Fruit fly (Drosophila melanogaster) whole organism, embryonic: ENCODE measurements around the gene CG4972.

Source experiments
- CG10147 ChIP-seq: fragments of 200-800 bp; sonication (Bioruptor generic); optimal IDR thresholded peaks from 2 replicates; lab custom pipeline; 2019; ENCODE audit warnings: missing biosample characterization, mild to moderate bottlenecking, missing genetic modification characterization, moderate library complexity
- CG12659 ChIP-seq: fragments of 200-800 bp; sonication (Bioruptor generic); optimal IDR thresholded peaks from 3 replicates; lab custom pipeline; 2017; ENCODE audit warnings: mild to moderate bottlenecking, missing biosample characterization, missing genetic modification reagents, missing genetic modification characterization
- CG13424 ChIP-seq: fragments of 200-800 bp; sonication (Bioruptor generic); optimal IDR thresholded peaks from 2 replicates; lab custom pipeline; 2019; ENCODE audit warnings: missing biosample characterization, mild to moderate bottlenecking, missing genetic modification characterization, moderate library complexity
- CG14710 ChIP-seq: fragments of 200-800 bp; sonication (Bioruptor generic); optimal IDR thresholded peaks from 3 replicates; lab custom pipeline; 2019; ENCODE audit warnings: missing biosample characterization, mild to moderate bottlenecking, missing genetic modification characterization, moderate library complexity
- CG15514 ChIP-seq: fragments of 200-800 bp; sonication (Bioruptor generic); optimal IDR thresholded peaks from 3 replicates; lab custom pipeline; 2017; ENCODE audit warnings: missing biosample characterization, missing genetic modification characterization, mild to moderate bottlenecking, moderate library complexity, missing genetic modification reagents
- CG15696 ChIP-seq: fragments of 200-800 bp; sonication (Bioruptor generic); optimal IDR thresholded peaks from 2 replicates; lab custom pipeline; 2019; ENCODE audit warnings: missing biosample characterization, mild to moderate bottlenecking, missing genetic modification characterization, moderate library complexity
- CG17186 ChIP-seq: fragments of 200-800 bp; sonication (Bioruptor generic); optimal IDR thresholded peaks from 3 replicates; lab custom pipeline; 2017; ENCODE audit warnings: missing biosample characterization, missing genetic modification reagents, missing genetic modification characterization
- CG18262 ChIP-seq: fragments of 200-800 bp; optimal IDR thresholded peaks from 3 replicates; lab custom pipeline; 2019; ENCODE audit warnings: missing biosample characterization, mild to moderate bottlenecking, missing genetic modification characterization, moderate library complexity
- CG2875 ChIP-seq: fragments of 200-800 bp; sonication (Bioruptor generic); optimal IDR thresholded peaks from 2 replicates; lab custom pipeline; 2017; ENCODE audit warnings: missing biosample characterization, mild to moderate bottlenecking, missing genetic modification characterization, missing genetic modification reagents
- CG4424 ChIP-seq: fragments of 200-800 bp; sonication (Bioruptor generic); optimal IDR thresholded peaks from 3 replicates; lab custom pipeline; 2016; ENCODE audit warnings: missing biosample characterization, missing genetic modification characterization
- CG4617 ChIP-seq: fragments of 200-800 bp; sonication (Bioruptor generic); optimal IDR thresholded peaks from 3 replicates; lab custom pipeline; 2016; ENCODE audit warnings: missing biosample characterization, missing genetic modification characterization, borderline replicate concordance
- CG6791 ChIP-seq: fragments of 200-800 bp; sonication (Bioruptor generic); IDR thresholded peaks from 3 replicates; pipeline ENCODE4 v1.3.6; 2022; ENCODE audit warnings: missing biosample characterization, missing genetic modification characterization; ENCODE audit not compliant: partially characterized antibody
- CG7928 ChIP-seq: fragments of 200-800 bp; sonication (Bioruptor generic); optimal IDR thresholded peaks from 2 replicates; lab custom pipeline; 2017; ENCODE audit warnings: missing biosample characterization, mild to moderate bottlenecking, missing genetic modification characterization
- CG8089 ChIP-seq: fragments of 200-800 bp; sonication (Bioruptor generic); optimal IDR thresholded peaks from 3 replicates; lab custom pipeline; 2016; ENCODE audit warnings: missing biosample characterization, missing genetic modification characterization
- CG8290 ChIP-seq, 3 experiments: fragments of 200-800 bp; sonication (Bioruptor generic); optimal IDR thresholded peaks; 2 replicates each; lab custom pipeline; 2016 to 2019; ENCODE audit warnings: missing biosample characterization in 3 of 3, missing genetic modification characterization in 3 of 3, mild to moderate bottlenecking in 2 of 3, moderate library complexity in 1 of 3
- CG8388 ChIP-seq: fragments of 200-800 bp; sonication (Bioruptor generic); optimal IDR thresholded peaks from 2 replicates; lab custom pipeline; 2019; ENCODE audit warnings: missing biosample characterization, mild to moderate bottlenecking, missing genetic modification characterization, moderate library complexity
- CG8765 ChIP-seq: fragments of 200-800 bp; sonication (Bioruptor generic); IDR thresholded peaks from 2 replicates; pipeline ENCODE4 v1.3.6; 2022; ENCODE audit warnings: missing biosample characterization, missing genetic modification characterization
- CG8924 ChIP-seq: fragments of 200-800 bp; optimal IDR thresholded peaks from 3 replicates; lab custom pipeline; 2019; ENCODE audit warnings: missing biosample characterization, mild to moderate bottlenecking, missing genetic modification characterization, moderate library complexity
- CG9797 ChIP-seq: fragments of 200-800 bp; sonication (Bioruptor generic); optimal IDR thresholded peaks from 3 replicates; lab custom pipeline; 2018; ENCODE audit warnings: missing biosample characterization, mild to moderate bottlenecking, missing genetic modification characterization
- CG9876 ChIP-seq: fragments of 200-800 bp; sonication (Bioruptor generic); optimal IDR thresholded peaks from 2 replicates; lab custom pipeline; 2016; ENCODE audit warnings: missing biosample characterization, missing genetic modification characterization
- CG9932 ChIP-seq: fragments of 200-800 bp; sonication (Bioruptor generic); IDR thresholded peaks from 2 replicates; pipeline ENCODE4 v1.3.6; 2022; ENCODE audit warnings: missing biosample characterization, missing genetic modification characterization
- D19B ChIP-seq: fragments of 200-800 bp; sonication (Bioruptor generic); optimal IDR thresholded peaks from 2 replicates; lab custom pipeline; 2017; ENCODE audit warnings: missing biosample characterization, mild to moderate bottlenecking, missing genetic modification characterization
- Dp ChIP-seq: fragments of 200-800 bp; sonication (Bioruptor generic); optimal IDR thresholded peaks from 2 replicates; lab custom pipeline; 2018; ENCODE audit warnings: missing biosample characterization, mild to moderate bottlenecking, missing genetic modification characterization, moderate library complexity
- Hsf ChIP-seq: fragments of 200-800 bp; sonication (Bioruptor generic); optimal IDR thresholded peaks from 3 replicates; lab custom pipeline; 2016; ENCODE audit warnings: missing biosample characterization, missing genetic modification characterization
- Lhr ChIP-seq: fragments of 200-800 bp; sonication (Bioruptor generic); optimal IDR thresholded peaks from 3 replicates; lab custom pipeline; 2017; ENCODE audit warnings: mild to moderate bottlenecking, missing biosample characterization, missing genetic modification reagents, missing genetic modification characterization
- Lim3 ChIP-seq: fragments of 200-800 bp; sonication (Bioruptor generic); IDR thresholded peaks from 2 replicates; pipeline ENCODE4 v1.3.6; 2022; ENCODE audit warnings: missing biosample characterization, missing genetic modification characterization
- NfI ChIP-seq: fragments of 200-800 bp; sonication (Bioruptor generic); optimal IDR thresholded peaks from 3 replicates; lab custom pipeline; 2018; ENCODE audit warnings: missing biosample characterization, mild to moderate bottlenecking, missing genetic modification characterization, moderate library complexity
- Xbp1 ChIP-seq: fragments of 200-800 bp; sonication (Bioruptor generic); optimal IDR thresholded peaks from 3 replicates; lab custom pipeline; 2016; ENCODE audit warnings: missing biosample characterization, mild to moderate bottlenecking, missing genetic modification characterization
- ac ChIP-seq: fragments of 200-800 bp; sonication (Bioruptor generic); optimal IDR thresholded peaks from 3 replicates; lab custom pipeline; 2017; ENCODE audit warnings: missing biosample characterization, mild to moderate bottlenecking, missing genetic modification characterization
- ci ChIP-seq: fragments of 200-800 bp; sonication (Bioruptor generic); IDR thresholded peaks from 3 replicates; pipeline ENCODE4 v1.3.6; 2022; ENCODE audit warnings: missing biosample characterization, missing genetic modification characterization
- disco-r ChIP-seq: fragments of 200-800 bp; sonication (Bioruptor generic); optimal IDR thresholded peaks from 2 replicates; lab custom pipeline; 2016; ENCODE audit warnings: missing biosample characterization, missing genetic modification characterization
- dm ChIP-seq: fragments of 200-800 bp; sonication (Bioruptor generic); optimal IDR thresholded peaks from 3 replicates; lab custom pipeline; 2016; ENCODE audit warnings: missing biosample characterization, missing genetic modification characterization
- dpn ChIP-seq, 2 experiments: fragments of 200-800 bp; sonication (Bioruptor generic); optimal IDR thresholded peaks; 3 replicates each; lab custom pipeline; 2016; ENCODE audit warnings: missing biosample characterization in 2 of 2, missing genetic modification characterization in 2 of 2
- ewg ChIP-seq: fragments of 200-800 bp; sonication (Bioruptor generic); optimal IDR thresholded peaks from 3 replicates; lab custom pipeline; 2017; ENCODE audit warnings: mild to moderate bottlenecking, missing biosample characterization, missing genetic modification reagents, missing genetic modification characterization
- grau ChIP-seq: fragments of 200-800 bp; optimal IDR thresholded peaks from 3 replicates; lab custom pipeline; 2019; ENCODE audit warnings: missing biosample characterization, mild to moderate bottlenecking, missing genetic modification characterization, moderate library complexity
- her ChIP-seq: fragments of 200-800 bp; sonication (Bioruptor generic); optimal IDR thresholded peaks from 2 replicates; lab custom pipeline; 2016; ENCODE audit warnings: missing biosample characterization, missing genetic modification characterization
- lmd ChIP-seq: fragments of 200-800 bp; sonication (Bioruptor generic); IDR thresholded peaks from 2 replicates; pipeline ENCODE4 v1.3.6; 2022; ENCODE audit warnings: missing biosample characterization, missing genetic modification characterization
- nom ChIP-seq: fragments of 200-800 bp; sonication (Bioruptor generic); optimal IDR thresholded peaks from 2 replicates; lab custom pipeline; 2017; ENCODE audit warnings: missing biosample characterization, missing genetic modification characterization, mild to moderate bottlenecking, moderate library complexity, missing genetic modification reagents
- phol ChIP-seq: fragments of 200-800 bp; sonication (Bioruptor generic); optimal IDR thresholded peaks from 3 replicates; lab custom pipeline; 2018; ENCODE audit warnings: missing biosample characterization, mild to moderate bottlenecking, missing genetic modification characterization, moderate library complexity
- prd ChIP-seq, 3 experiments: fragments of >200 bp in 2 of 3; fragments of 200-800 bp in 1 of 3; sonication (Bioruptor generic) in 1 of 3; optimal IDR thresholded peaks in 2 of 3; IDR thresholded peaks in 1 of 3; 2 replicates in 2 of 3; 3 replicates in 1 of 3; pipeline versions ENCODE4 v1.3.6 to Lab custom; 2017 to 2022; ENCODE audit warnings: missing biosample characterization in 1 of 3, missing genetic modification characterization in 1 of 3
- ro ChIP-seq: fragments of 200-800 bp; sonication (Bioruptor generic); IDR thresholded peaks from 2 replicates; pipeline ENCODE4 v1.3.6; 2022; ENCODE audit warnings: missing biosample characterization, missing genetic modification characterization
- sens ChIP-seq: fragments of 200-800 bp; sonication (Bioruptor generic); peaks from one replicate; lab custom pipeline; 2016; ENCODE audit warnings: missing biosample characterization, missing genetic modification characterization
- sna ChIP-seq: fragments of 200-800 bp; sonication (Bioruptor generic); IDR thresholded peaks from 2 replicates; pipeline ENCODE4 v1.3.6; 2022; ENCODE audit warnings: missing biosample characterization, missing genetic modification characterization; ENCODE audit not compliant: partially characterized antibody
- stwl ChIP-seq: fragments of 200-800 bp; sonication (Bioruptor generic); optimal IDR thresholded peaks from 3 replicates; lab custom pipeline; 2018; ENCODE audit warnings: missing biosample characterization, mild to moderate bottlenecking, missing genetic modification characterization, moderate library complexity
- trem ChIP-seq: fragments of 200-800 bp; optimal IDR thresholded peaks from 3 replicates; lab custom pipeline; 2019; ENCODE audit warnings: missing biosample characterization, mild to moderate bottlenecking, missing genetic modification characterization, moderate library complexity
- z ChIP-seq: fragments of 200-800 bp; sonication (Bioruptor generic); IDR thresholded peaks from 3 replicates; pipeline ENCODE4 v1.3.6; 2022; ENCODE audit warnings: missing biosample characterization, missing genetic modification characterization
- zen ChIP-seq: fragments of 200-800 bp; sonication (Bioruptor generic); optimal IDR thresholded peaks from 3 replicates; lab custom pipeline; 2018; ENCODE audit warnings: missing biosample characterization, mild to moderate bottlenecking, missing genetic modification characterization, moderate library complexity

CG4972 gene

DNA sequence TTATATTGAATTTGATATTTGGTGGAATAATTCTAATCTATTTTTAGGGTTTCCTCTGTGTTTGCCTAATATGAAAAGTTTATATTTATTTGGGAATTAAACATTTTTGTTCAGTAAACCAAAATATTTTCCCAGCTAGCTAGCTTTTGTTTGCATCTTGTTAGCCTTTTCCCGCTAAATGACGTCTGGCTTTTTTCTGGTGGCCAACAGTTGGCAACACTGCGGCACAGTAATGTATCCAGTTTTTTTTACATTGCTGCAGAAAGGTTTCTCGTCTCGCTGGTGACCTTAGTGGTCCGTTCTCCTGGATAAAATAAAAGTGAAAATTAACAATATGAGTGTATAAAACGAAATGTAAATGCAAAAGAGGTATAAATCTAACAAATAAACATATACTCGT is 49.6 kb downstream of the CG4972 start, which contains the start of gene lft (continued):
- TF ChIP-seq ac (no peak), CG2875 (GFP tag; lab: Kevin White, UChicago) (no peak), CG15514 (peak; percentile 5), CG8924 (tag; lab: Kevin White, UChicago) (peak; percentile 31), trem (tag; lab: Kevin White, UChicago) (peak; percentile 42)

DNA sequence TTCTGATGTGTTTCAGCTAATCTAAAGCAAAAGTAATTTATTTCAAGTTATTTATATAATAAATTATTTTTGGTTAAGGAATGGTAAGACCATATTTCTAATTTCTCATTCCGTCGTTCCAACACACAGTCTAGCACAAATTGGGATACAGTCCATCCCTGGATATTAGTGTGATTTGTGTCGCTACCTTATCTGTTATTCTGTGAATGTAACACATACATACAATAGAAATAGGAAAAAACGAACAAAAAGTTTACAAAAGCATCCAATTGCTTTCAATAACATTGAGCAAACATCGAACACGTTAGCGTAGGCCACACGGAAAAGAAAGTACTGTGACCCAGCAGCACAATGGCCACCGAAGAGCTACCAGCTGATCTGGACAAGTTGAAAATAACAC is 51.9 kb downstream of the CG4972 start, which contains the start of gene CG5056:
Gene CG5056, plus strand, starts transcription at position 168 of the 400 bp plus-strand sequence.
- no peak for TF ChIP-seq CG9876 (GFP tag; lab: Kevin White, UChicago)
- peak; percentile 41 for TF ChIP-seq ewg (GFP tag; lab: Kevin White, UChicago)
- no peak for TF ChIP-seq z (GFP tag; lab: Robert Waterston, UW)
- peak; percentile 18 for TF ChIP-seq CG15696
- TF ChIP-seq CG12659 (GFP tag; lab: Kevin White, UChicago) = peak; percentile 75
- TF ChIP-seq dpn (GFP tag; optimal IDR thresholded peaks at IDR 0.05; lab: Kevin White, UChicago) = peak in 1 of 2 experiments; percentile 31
- peak; percentile 28 for TF ChIP-seq Xbp1 (GFP tag; lab: Kevin White, UChicago)
- TF ChIP-seq CG8290 (GFP tag; optimal IDR thresholded peaks at IDR 0.05; lab: Kevin White, UChicago) = peak; percentile 12
- TF ChIP-seq CG8290 (tag; optimal IDR thresholded peaks at IDR 0.05; lab: Kevin White, UChicago) = no peak
- peak; percentile 36 for TF ChIP-seq Dp (GFP tag; lab: Kevin White, UChicago)
- TF ChIP-seq CG17186 (GFP tag; lab: Kevin White, UChicago) = peak; percentile 48
- TF ChIP-seq zen (tag; lab: Kevin White, UChicago) = peak; percentile 41
- TF ChIP-seq ro (GFP tag; lab: Robert Waterston, UW) = no peak
- TF ChIP-seq stwl (tag; lab: Kevin White, UChicago) = peak; percentile 59
- TF ChIP-seq Hsf (GFP tag; lab: Kevin White, UChicago) = peak; percentile 2
- TF ChIP-seq phol (tag; lab: Kevin White, UChicago) = peak; percentile 40
- TF ChIP-seq CG8089 (GFP tag; lab: Kevin White, UChicago) = no peak
- TF ChIP-seq nom (GFP tag; lab: Kevin White, UChicago) = peak; percentile 44
- no peak for TF ChIP-seq Lim3 (GFP tag; lab: Robert Waterston, UW)
- peak; percentile 65 for TF ChIP-seq CG14710 (tag; lab: Kevin White, UChicago)
- no peak for TF ChIP-seq CG8388 (GFP tag; lab: Kevin White, UChicago)
- peak; percentile 7 for TF ChIP-seq CG18262 (tag; lab: Kevin White, UChicago)
- TF ChIP-seq prd (optimal IDR thresholded peaks at IDR 0.05; lab: Kevin White, UChicago) = no peak
- TF ChIP-seq prd (GFP tag; IDR thresholded peaks at IDR 0.05; lab: Robert Waterston, UW) = no peak; the same call in 2 of the 3 replicates
- peak; percentile 48 for TF ChIP-seq CG10147 (GFP tag; lab: Kevin White, UChicago)
- peak; percentile 23; the same call in 1 of the 3 replicates for TF ChIP-seq ci
- no peak for TF ChIP-seq disco-r (GFP tag; lab: Kevin White, UChicago)
- TF ChIP-seq CG9932 (GFP tag; lab: Robert Waterston, UW) = peak; percentile 36; the same call in 1 of the 2 replicates
- TF ChIP-seq her (GFP tag; lab: Kevin White, UChicago) = peak; percentile 95
- peak; percentile 49 for TF ChIP-seq sens (GFP tag; lab: Kevin White, UChicago)
- TF ChIP-seq CG7928 (GFP tag; lab: Kevin White, UChicago) = peak; percentile 95
- TF ChIP-seq lmd (GFP tag; lab: Robert Waterston, UW) = peak; percentile 16; the same call in 1 of the 2 replicates
- peak; percentile 28 for TF ChIP-seq NfI
- peak; percentile 54 for TF ChIP-seq Lhr (GFP tag; lab: Kevin White, UChicago)
- TF ChIP-seq CG8765 (GFP tag; lab: Robert Waterston, UW) = no peak
- TF ChIP-seq dm (GFP tag; lab: Kevin White, UChicago) = no peak
- TF ChIP-seq grau (tag; lab: Kevin White, UChicago) = peak; percentile 34
- TF ChIP-seq CG6791 = 0 out of 3 replicates have a peak, but pooled peaks have one; percentile 25
- TF ChIP-seq CG4617 (GFP tag; lab: Kevin White, UChicago) = peak; percentile 94
- peak; percentile 3 for TF ChIP-seq CG4424
- TF ChIP-seq CG9797 = peak; percentile 63
- peak; percentile 30 for TF ChIP-seq CG13424
- TF ChIP-seq D19B (GFP tag; lab: Kevin White, UChicago) = no peak
- TF ChIP-seq sna (GFP tag; lab: Robert Waterston, UW) = no peak
